Fruit fly (Drosophila melanogaster) whole organism, wandering third instar larva: ENCODE data around the gene Tpst.

Experiments
- CG32264 ChIP-seq: fragments of 200-800 bp; sonication (Bioruptor generic); optimal IDR thresholded peaks from 2 replicates; lab custom pipeline; 2016; ENCODE audit warnings: missing biosample characterization, missing genetic modification characterization
- Myc ChIP-seq: fragments of >200 bp; optimal IDR thresholded peaks from 2 replicates; lab custom pipeline; 2017
- OdsH ChIP-seq: fragments of 200-800 bp; sonication (Bioruptor generic); optimal IDR thresholded peaks from 2 replicates; lab custom pipeline; 2016; ENCODE audit warnings: missing biosample characterization, mild to moderate bottlenecking, missing genetic modification characterization
- brk ChIP-seq: fragments of 200-800 bp; sonication (Bioruptor generic); optimal IDR thresholded peaks from 2 replicates; lab custom pipeline; 2016; ENCODE audit warnings: missing biosample characterization, mild to moderate bottlenecking, missing genetic modification characterization
- dmrt93B ChIP-seq: fragments of 200-800 bp; sonication (Bioruptor generic); optimal IDR thresholded peaks from 2 replicates; lab custom pipeline; 2018; ENCODE audit warnings: missing biosample characterization, mild to moderate bottlenecking, missing genetic modification characterization
- h ChIP-seq: fragments of 200-800 bp; sonication (Bioruptor generic); optimal IDR thresholded peaks from 3 replicates; lab custom pipeline; 2016; ENCODE audit warnings: missing biosample characterization, mild to moderate bottlenecking, missing genetic modification characterization
- psq ChIP-seq: fragments of 200-800 bp; sonication (Bioruptor generic); optimal IDR thresholded peaks from 3 replicates; lab custom pipeline; 2017; ENCODE audit warnings: missing biosample characterization, mild to moderate bottlenecking, missing genetic modification characterization, moderate library complexity
- usp ChIP-seq: fragments of >200 bp; optimal IDR thresholded peaks from 2 replicates; lab custom pipeline; 2017; ENCODE audit warnings: missing biosample characterization, missing genetic modification characterization

DNA sequence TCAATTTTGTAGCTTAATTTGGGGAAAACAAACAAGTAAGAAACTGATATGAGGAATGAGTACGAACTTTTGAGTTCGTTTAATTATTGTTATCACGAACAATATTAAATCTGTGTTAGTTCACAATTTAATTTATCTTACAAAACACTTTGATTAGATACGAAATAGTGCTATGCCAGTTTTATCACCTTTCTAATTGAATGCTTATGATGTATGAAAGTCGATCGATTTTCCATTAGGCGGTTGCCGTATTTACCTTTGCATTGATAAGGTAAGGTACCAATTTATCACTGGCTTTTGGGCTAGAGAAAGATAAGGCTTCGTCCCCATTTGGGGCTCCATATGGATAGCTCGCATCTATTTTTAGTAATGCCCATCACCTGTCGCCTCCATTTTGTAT is 15.7 kb downstream of the Tpst start:
- no peak for TF ChIP-seq brk (GFP tag; lab: Kevin White, UChicago)
- TF ChIP-seq psq (GFP tag; lab: Kevin White, UChicago): no peak
- TF ChIP-seq Myc (lab: Kevin White, UChicago): no peak
- TF ChIP-seq dmrt93B (GFP tag; lab: Kevin White, UChicago): no peak
- TF ChIP-seq usp: no peak
- no peak for TF ChIP-seq CG32264 (GFP tag; lab: Kevin White, UChicago)
- no peak for TF ChIP-seq h (GFP tag; lab: Kevin White, UChicago)
- TF ChIP-seq OdsH (GFP tag; lab: Kevin White, UChicago): no peak
